Fruit fly (Drosophila melanogaster) whole organism, embryonic: ENCODE results near the gene Nplp3.

Experiments used
- CG1024 ChIP-seq: fragments of 200-800 bp; sonication (Bioruptor generic); IDR thresholded peaks from 2 replicates; pipeline ENCODE4 v1.3.6; 2022; ENCODE audit warnings: missing biosample characterization, missing genetic modification characterization
- CG10565 ChIP-seq: fragments of 200-800 bp; sonication (Bioruptor generic); optimal IDR thresholded peaks from 3 replicates; lab custom pipeline; 2016; ENCODE audit warnings: missing biosample characterization, mild to moderate bottlenecking, missing genetic modification characterization
- CG11247 ChIP-seq: fragments of 200-800 bp; sonication (Bioruptor generic); IDR thresholded peaks from 2 replicates; pipeline ENCODE4 v1.3.6; 2022; ENCODE audit warnings: missing biosample characterization, missing genetic modification characterization
- CG11398 ChIP-seq: fragments of 200-800 bp; sonication (Bioruptor generic); optimal IDR thresholded peaks from 2 replicates; lab custom pipeline; 2016; ENCODE audit warnings: missing biosample characterization, missing genetic modification characterization
- CG11695 ChIP-seq: fragments of 200-800 bp; sonication (Bioruptor generic); IDR thresholded peaks from 3 replicates; pipeline ENCODE4 v1.3.6; 2022; ENCODE audit warnings: missing biosample characterization, missing genetic modification characterization
- CG12104 ChIP-seq: fragments of 200-800 bp; sonication (Bioruptor generic); optimal IDR thresholded peaks from 3 replicates; lab custom pipeline; 2016; ENCODE audit warnings: missing biosample characterization, missing genetic modification characterization
- CG13296 ChIP-seq: fragments of 200-800 bp; sonication (Bioruptor generic); optimal IDR thresholded peaks from 3 replicates; lab custom pipeline; 2018; ENCODE audit warnings: missing biosample characterization, mild to moderate bottlenecking, missing genetic modification characterization
- CG13775 ChIP-seq: fragments of 200-800 bp; sonication (Bioruptor generic); optimal IDR thresholded peaks from 3 replicates; lab custom pipeline; 2017; ENCODE audit warnings: missing biosample characterization, mild to moderate bottlenecking, missing genetic modification characterization
- CG13894 ChIP-seq: fragments of 200-800 bp; sonication (Bioruptor generic); optimal IDR thresholded peaks from 3 replicates; lab custom pipeline; 2018; ENCODE audit warnings: missing biosample characterization, mild to moderate bottlenecking, missing genetic modification characterization, moderate library complexity
- CG15269 ChIP-seq: fragments of 200-800 bp; sonication (Bioruptor generic); optimal IDR thresholded peaks from 2 replicates; lab custom pipeline; 2018; ENCODE audit warnings: missing biosample characterization, mild to moderate bottlenecking, missing genetic modification characterization, moderate library complexity
- CG15479 ChIP-seq: fragments of 200-800 bp; sonication (Bioruptor generic); optimal IDR thresholded peaks from 3 replicates; lab custom pipeline; 2019; ENCODE audit warnings: missing biosample characterization, mild to moderate bottlenecking, missing genetic modification characterization, moderate library complexity
- CG15696 ChIP-seq: fragments of 200-800 bp; sonication (Bioruptor generic); optimal IDR thresholded peaks from 2 replicates; lab custom pipeline; 2019; ENCODE audit warnings: missing biosample characterization, mild to moderate bottlenecking, missing genetic modification characterization, moderate library complexity
- CG2120 ChIP-seq: fragments of 200-800 bp; sonication (Bioruptor generic); optimal IDR thresholded peaks from 3 replicates; lab custom pipeline; 2016; ENCODE audit warnings: missing biosample characterization, missing genetic modification characterization
- CG3065 ChIP-seq: fragments of 200-800 bp; sonication (Bioruptor generic); optimal IDR thresholded peaks from 2 replicates; lab custom pipeline; 2016; ENCODE audit warnings: missing biosample characterization, missing genetic modification characterization
- CG4328 ChIP-seq: fragments of 200-800 bp; sonication (Bioruptor generic); optimal IDR thresholded peaks from 3 replicates; lab custom pipeline; 2017; ENCODE audit warnings: missing biosample characterization, missing genetic modification reagents, missing genetic modification characterization
- CG4360 ChIP-seq: fragments of 200-800 bp; sonication (Bioruptor generic); IDR thresholded peaks from 2 replicates; pipeline ENCODE4 v1.3.6; 2022; ENCODE audit warnings: missing biosample characterization, missing genetic modification characterization
- CG7372 ChIP-seq: fragments of 200-800 bp; sonication (Bioruptor generic); IDR thresholded peaks from 2 replicates; pipeline ENCODE4 v1.3.6; 2022; ENCODE audit warnings: missing biosample characterization, missing genetic modification characterization
- CG7556 ChIP-seq: fragments of 200-800 bp; sonication (Bioruptor generic); optimal IDR thresholded peaks from 2 replicates; lab custom pipeline; 2017; ENCODE audit warnings: missing biosample characterization, mild to moderate bottlenecking, missing genetic modification characterization
- CG8290 ChIP-seq, 3 experiments: fragments of 200-800 bp; sonication (Bioruptor generic); optimal IDR thresholded peaks; 2 replicates each; lab custom pipeline; 2016 to 2019; ENCODE audit warnings: missing biosample characterization in 3 of 3, missing genetic modification characterization in 3 of 3, mild to moderate bottlenecking in 2 of 3, moderate library complexity in 1 of 3
- CG8359 ChIP-seq: fragments of 200-800 bp; sonication (Bioruptor generic); optimal IDR thresholded peaks from 2 replicates; lab custom pipeline; 2017; ENCODE audit warnings: missing biosample characterization, mild to moderate bottlenecking, missing genetic modification characterization, borderline replicate concordance
- CG8924 ChIP-seq: fragments of 200-800 bp; optimal IDR thresholded peaks from 3 replicates; lab custom pipeline; 2019; ENCODE audit warnings: missing biosample characterization, mild to moderate bottlenecking, missing genetic modification characterization, moderate library complexity
- CkIIα-i1 ChIP-seq: fragments of 200-800 bp; sonication (Bioruptor generic); IDR thresholded peaks from 2 replicates; pipeline ENCODE4 v1.3.6; 2022; ENCODE audit warnings: missing biosample characterization, missing genetic modification characterization
- D ChIP-seq, 2 experiments: fragments of 200-800 bp in 1 of 2; fragments of >200 bp in 1 of 2; sonication (Bioruptor generic) in 1 of 2; optimal IDR thresholded peaks; 2 replicates in 1 of 2; 3 replicates in 1 of 2; lab custom pipeline; 2017; ENCODE audit warnings: mild to moderate bottlenecking in 1 of 2, missing biosample characterization in 1 of 2, missing genetic modification characterization in 1 of 2, missing genetic modification reagents in 1 of 2
- Dbx ChIP-seq: fragments of 200-800 bp; sonication (Bioruptor generic); IDR thresholded peaks from 3 replicates; pipeline ENCODE4 v1.3.6; 2022; ENCODE audit warnings: missing biosample characterization, missing genetic modification characterization
- Dfd ChIP-seq, 2 experiments: fragments of >200 bp; optimal IDR thresholded peaks; 2 replicates each; lab custom pipeline; 2017; ENCODE audit warnings: missing biosample characterization in 2 of 2, missing genetic modification characterization in 2 of 2
- Ets65A ChIP-seq: fragments of 200-800 bp; sonication (Bioruptor generic); peaks from one replicate; lab custom pipeline; 2016; ENCODE audit warnings: missing biosample characterization, missing genetic modification characterization
- Fer1 ChIP-seq: fragments of 200-800 bp; sonication (Bioruptor generic); optimal IDR thresholded peaks from 2 replicates; lab custom pipeline; 2017; ENCODE audit warnings: missing biosample characterization, mild to moderate bottlenecking, missing genetic modification characterization
- HLH3B ChIP-seq: fragments of 200-800 bp; sonication (Bioruptor generic); IDR thresholded peaks from 2 replicates; pipeline ENCODE4 v1.3.6; 2022; ENCODE audit warnings: missing biosample characterization, missing genetic modification characterization
- Hand ChIP-seq: fragments of 200-800 bp; sonication (Bioruptor generic); optimal IDR thresholded peaks from 2 replicates; lab custom pipeline; 2017; ENCODE audit warnings: mild to moderate bottlenecking, missing biosample characterization, missing genetic modification reagents, missing genetic modification characterization
- MBD-R2 ChIP-seq: fragments of 200-800 bp; sonication (Bioruptor generic); IDR thresholded peaks from 2 replicates; pipeline ENCODE4 v1.3.6; 2022; ENCODE audit warnings: missing biosample characterization, missing genetic modification characterization
- Myb ChIP-seq: fragments of 200-800 bp; sonication (Bioruptor generic); optimal IDR thresholded peaks from 2 replicates; lab custom pipeline; 2016; ENCODE audit warnings: missing biosample characterization, missing genetic modification characterization
- Nf-YC ChIP-seq: fragments of 200-800 bp; optimal IDR thresholded peaks from 3 replicates; lab custom pipeline; 2019; ENCODE audit warnings: missing biosample characterization, mild to moderate bottlenecking, missing genetic modification characterization, moderate library complexity
- Sox102F ChIP-seq: fragments of 200-800 bp; sonication (Bioruptor generic); optimal IDR thresholded peaks from 2 replicates; lab custom pipeline; 2018; ENCODE audit warnings: missing biosample characterization, mild to moderate bottlenecking, missing genetic modification characterization, moderate library complexity
- ara ChIP-seq: fragments of 200-800 bp; sonication (Bioruptor generic); IDR thresholded peaks from 2 replicates; pipeline ENCODE4 v1.3.6; 2022; ENCODE audit warnings: missing biosample characterization, missing genetic modification characterization
- bbx ChIP-seq: fragments of 200-800 bp; sonication (Bioruptor generic); IDR thresholded peaks from 2 replicates; pipeline ENCODE4 v1.3.6; 2022; ENCODE audit warnings: missing biosample characterization, missing genetic modification characterization; ENCODE audit not compliant: partially characterized antibody
- croc ChIP-seq: fragments of 200-800 bp; sonication (Bioruptor generic); conservative IDR thresholded peaks from 3 replicates; pipeline ENCODE4 v1.3.6; 2022; ENCODE audit warnings: missing biosample characterization, missing genetic modification characterization
- dysf ChIP-seq: fragments of 200-800 bp; sonication (Bioruptor generic); IDR thresholded peaks from 3 replicates; pipeline ENCODE4 v1.3.6; 2022; ENCODE audit warnings: missing biosample characterization, missing genetic modification characterization
- ems ChIP-seq: fragments of 200-800 bp; sonication (Bioruptor generic); optimal IDR thresholded peaks from 3 replicates; lab custom pipeline; 2016; ENCODE audit warnings: missing biosample characterization, missing genetic modification characterization
- eve ChIP-seq, 2 experiments: fragments of >200 bp; optimal IDR thresholded peaks; 2 replicates each; lab custom pipeline; 2017; ENCODE audit warnings: missing biosample characterization in 2 of 2, missing genetic modification characterization in 2 of 2
- grn ChIP-seq: fragments of 200-800 bp; sonication (Bioruptor generic); optimal IDR thresholded peaks from 3 replicates; lab custom pipeline; 2017; ENCODE audit warnings: missing biosample characterization, missing genetic modification characterization
- ken ChIP-seq: fragments of 200-800 bp; sonication (Bioruptor generic); IDR thresholded peaks from 3 replicates; pipeline ENCODE4 v1.3.6; 2022; ENCODE audit warnings: missing biosample characterization, missing genetic modification characterization
- klu ChIP-seq: fragments of 200-800 bp; sonication (Bioruptor generic); IDR thresholded peaks from 2 replicates; pipeline ENCODE4 v1.3.6; 2022; ENCODE audit warnings: missing biosample characterization, missing genetic modification characterization
- maf-S ChIP-seq: fragments of 200-800 bp; sonication (Bioruptor generic); optimal IDR thresholded peaks from 2 replicates; lab custom pipeline; 2016; ENCODE audit warnings: missing biosample characterization, missing genetic modification characterization
- sd ChIP-seq: fragments of 200-800 bp; sonication (Bioruptor generic); optimal IDR thresholded peaks from 3 replicates; lab custom pipeline; 2018; ENCODE audit warnings: missing biosample characterization, mild to moderate bottlenecking, missing genetic modification characterization, moderate library complexity
- so ChIP-seq: fragments of 200-800 bp; sonication (Bioruptor generic); IDR thresholded peaks from 3 replicates; pipeline ENCODE4 v1.3.6; 2022; ENCODE audit warnings: missing biosample characterization, missing genetic modification characterization
- sob ChIP-seq: fragments of 200-800 bp; sonication (Bioruptor generic); IDR thresholded peaks from 2 replicates; pipeline ENCODE4 v1.3.6; 2022; ENCODE audit warnings: missing biosample characterization, missing genetic modification characterization
- sr ChIP-seq: fragments of 200-800 bp; sonication (Bioruptor generic); IDR thresholded peaks from 3 replicates; pipeline ENCODE4 v1.3.6; 2022; ENCODE audit warnings: missing biosample characterization, missing genetic modification characterization
- tgo ChIP-seq: fragments of 200-800 bp; sonication (Bioruptor generic); IDR thresholded peaks from 3 replicates; pipeline ENCODE4 v1.3.6; 2022; ENCODE audit warnings: missing biosample characterization, missing genetic modification characterization
- tll ChIP-seq, 2 experiments: fragments of 200-800 bp in 1 of 2; fragments of >200 bp in 1 of 2; sonication (Bioruptor generic) in 1 of 2; optimal IDR thresholded peaks; 2 replicates each; lab custom pipeline; 2017 to 2019; ENCODE audit warnings: missing biosample characterization in 2 of 2, missing genetic modification characterization in 2 of 2, mild to moderate bottlenecking in 1 of 2, moderate library complexity in 1 of 2
- yki ChIP-seq: fragments of >200 bp; optimal IDR thresholded peaks from 3 replicates; lab custom pipeline; 2018

The Nplp3 gene

dm6 chr3L:16356171-16356765 is 38.4 kb downstream of the Nplp3 start (continued):
- TF ChIP-seq CG11398 (GFP tag; lab: Kevin White, UChicago) (no peak), CG3065 (GFP tag; lab: Kevin White, UChicago) (no peak), CG13894 (tag; lab: Kevin White, UChicago) (peak; percentile 97), CG13296 (GFP tag; lab: Kevin White, UChicago) (peak; percentile 17), Fer1 (GFP tag; lab: Kevin White, UChicago) (peak; percentile 25), eve (GFP tag; optimal IDR thresholded peaks at IDR 0.05; lab: Kevin White, UChicago) (no peak), CG15269 (tag; lab: Kevin White, UChicago) (no peak), CG7556 (GFP tag; lab: Kevin White, UChicago) (no peak), Nf-YC (no peak), D (optimal IDR thresholded peaks at IDR 0.05; lab: Kevin White, UChicago) (no peak), D (GFP tag; optimal IDR thresholded peaks at IDR 0.05; lab: Kevin White, UChicago) (no peak), CG11695 (GFP tag; lab: Robert Waterston, UW) (0 out of 3 replicates have a peak, but pooled peaks have one; percentile 24), sd (tag; lab: Kevin White, UChicago) (no peak), klu (GFP tag; lab: Robert Waterston, UW) (no peak), CG10565 (GFP tag; lab: Kevin White, UChicago) (no peak), CG11247 (no peak), CG8359 (GFP tag; lab: Kevin White, UChicago) (no peak), tgo (no peak), CG12104 (no peak), Dbx (GFP tag; lab: Robert Waterston, UW) (0 out of 3 replicates have a peak, but pooled peaks have one; percentile 15), dysf (GFP tag; lab: Robert Waterston, UW) (no peak), HLH3B (GFP tag; lab: Robert Waterston, UW) (no peak), CG4360 (no peak), CG7372 (GFP tag; lab: Robert Waterston, UW) (no peak), grn (peak; percentile 68), sr (GFP tag; lab: Robert Waterston, UW) (no peak), sob (GFP tag; lab: Robert Waterston, UW) (no peak), CG13775 (GFP tag; lab: Kevin White, UChicago) (no peak), maf-S (GFP tag; lab: Kevin White, UChicago) (no peak), yki (lab: Kevin White, UChicago) (no peak), Dfd (GFP tag; optimal IDR thresholded peaks at IDR 0.05; lab: Kevin White, UChicago) (no peak), CG1024 (GFP tag; lab: Robert Waterston, UW) (no peak), croc (GFP tag; lab: Robert Waterston, UW) (no peak), ara (GFP tag; lab: Robert Waterston, UW) (no peak), CG4328 (GFP tag; lab: Kevin White, UChicago) (no peak), CG8290 (GFP tag; optimal IDR thresholded peaks at IDR 0.05; lab: Kevin White, UChicago) (no peak), CG8290 (tag; optimal IDR thresholded peaks at IDR 0.05; lab: Kevin White, UChicago) (peak in 1 of 2 experiments; percentile 48), CkIIα-i1 (no peak), CG8924 (tag; lab: Kevin White, UChicago) (no peak), bbx (GFP tag; lab: Robert Waterston, UW) (no peak), tll (GFP tag; optimal IDR thresholded peaks at IDR 0.05; lab: Kevin White, UChicago) (no peak), ems (GFP tag; lab: Kevin White, UChicago) (no peak), MBD-R2 (GFP tag; lab: Robert Waterston, UW) (no peak), so (GFP tag; lab: Robert Waterston, UW) (no peak), Ets65A (GFP tag; lab: Kevin White, UChicago) (no peak), Sox102F (GFP tag; lab: Kevin White, UChicago) (no peak), ken (GFP tag; lab: Robert Waterston, UW) (no peak), CG15696 (no peak), CG15479 (GFP tag; lab: Kevin White, UChicago) (no peak), Myb (no peak), CG2120 (GFP tag; lab: Kevin White, UChicago) (no peak), Hand (GFP tag; lab: Kevin White, UChicago) (peak; percentile 4)
